Worm (Caenorhabditis elegans) whole organism, L4 larva: ENCODE data around the gene ndub-3.
A peak's percentile ranks its signal among the peaks of the same experiment; 100 is the strongest.

ENCODE experiments used
- ces-1 ChIP-seq: fragments of 150-350 bp; sonication (generic microtip); optimal IDR thresholded peaks from 4 replicates; lab custom pipeline; 2014; ENCODE audit warnings: missing biosample characterization, missing genetic modification reagents, missing genetic modification characterization
- hlh-30 ChIP-seq: sonication (generic microtip); optimal IDR thresholded peaks from 2 replicates; lab custom pipeline; 2017; ENCODE audit warnings: antibody characterized with exemption, mild to moderate bottlenecking, missing genetic modification characterization, missing compliant biosample characterization; ENCODE audit not compliant: insufficient read depth
- nhr-42 ChIP-seq: fragments of 200-800 bp; sonication (Bioruptor generic); IDR thresholded peaks from 2 replicates; pipeline ENCODE4 v1.3.6; 2022; ENCODE audit warnings: missing genetic modification characterization, missing compliant biosample characterization
- nhr-76 ChIP-seq: fragments of 150-350 bp; optimal IDR thresholded peaks from 2 replicates; lab custom pipeline; 2014; ENCODE audit warnings: missing biosample characterization, missing genetic modification characterization
- set-16 ChIP-seq: fragments of 200-800 bp; sonication (Bioruptor generic); IDR thresholded peaks from 2 replicates; pipeline ENCODE4 v1.3.6; 2022; ENCODE audit warnings: missing genetic modification reagents, missing genetic modification characterization, missing compliant biosample characterization
- snpc-4 ChIP-seq: fragments of 150-350 bp; optimal IDR thresholded peaks from 2 replicates; lab custom pipeline; 2014; ENCODE audit warnings: missing biosample characterization, missing genetic modification characterization

DNA sequence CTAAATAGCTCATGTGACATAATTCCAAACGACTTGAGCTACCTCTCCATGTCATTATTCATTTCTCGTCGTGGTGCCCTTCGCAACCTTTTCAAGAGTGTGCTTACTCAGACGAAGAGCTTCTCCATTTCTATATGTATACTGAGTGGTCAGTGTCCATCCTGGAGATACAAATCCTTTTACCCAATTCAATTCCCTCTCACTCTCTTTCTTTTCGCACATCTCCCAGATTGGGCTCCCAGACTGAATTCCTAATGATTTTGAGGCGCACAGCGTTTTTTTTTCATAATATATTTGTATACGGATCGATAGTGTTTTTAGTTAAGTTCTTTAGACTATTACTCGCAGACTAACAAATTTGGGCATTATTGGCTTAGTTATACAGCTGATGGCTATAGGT, 43.7 kb downstream of the ndub-3 start:
- TF ChIP-seq hlh-30 (tag; lab: Kevin White, UChicago) = no peak
- TF ChIP-seq ces-1 (GFP tag; lab: Kevin White, UChicago) = peak; percentile 3
- no peak for TF ChIP-seq nhr-76 (tag; lab: Kevin White, UChicago)
- no peak for TF ChIP-seq set-16
- no peak for TF ChIP-seq snpc-4 (tag; lab: Kevin White, UChicago)
- TF ChIP-seq nhr-42 = no peak
